Worm (Caenorhabditis elegans) whole organism, L4 larva: Measurements from ENCODE around the gene smg-6.
"Not testable (repeated sequence)": the region's sequence is repeated elsewhere in the genome, so short reads cannot be mapped to it uniquely, and the experiment has no call there.

ENCODE experiments used
- F26F4.8 ChIP-seq: fragments of 200-800 bp; sonication (Bioruptor generic); conservative IDR thresholded peaks from 2 replicates; pipeline ENCODE4 v1.3.6; 2022; ENCODE audit warnings: missing genetic modification characterization, missing compliant biosample characterization
- F37D6.2 ChIP-seq: sonication (generic microtip); optimal IDR thresholded peaks from 2 replicates; lab custom pipeline; 2016; ENCODE audit warnings: mild to moderate bottlenecking, missing genetic modification characterization, missing compliant biosample characterization
- F44E2.7 ChIP-seq: fragments of 200-800 bp; sonication (Bioruptor generic); IDR thresholded peaks from 2 replicates; pipeline ENCODE4 v2.1.2; 2022; ENCODE audit warnings: missing genetic modification characterization, missing compliant biosample characterization
- T26A8.4 ChIP-seq: fragments of 200-800 bp; sonication (Bioruptor generic); IDR thresholded peaks from 2 replicates; pipeline ENCODE4 v1.3.6; 2022; ENCODE audit warnings: missing genetic modification characterization, missing compliant biosample characterization
- Y105C5A.15 ChIP-seq: fragments of 200-800 bp; sonication (Bioruptor generic); IDR thresholded peaks from 2 replicates; pipeline ENCODE4 v1.3.6; 2022; ENCODE audit warnings: missing genetic modification characterization, missing compliant biosample characterization
- Y75B8A.6 ChIP-seq: fragments of 200-800 bp; sonication (Bioruptor generic); IDR thresholded peaks from 2 replicates; pipeline ENCODE4 v1.3.6; 2022; ENCODE audit warnings: missing genetic modification reagents, missing genetic modification characterization, missing compliant biosample characterization
- ZK337.2 ChIP-seq: fragments of 200-800 bp; sonication (Bioruptor generic); IDR thresholded peaks from 2 replicates; pipeline ENCODE4 v1.3.6; 2022; ENCODE audit warnings: missing genetic modification reagents, missing genetic modification characterization, missing compliant biosample characterization
- arid-1 ChIP-seq: fragments of 200-800 bp; sonication (Bioruptor generic); conservative IDR thresholded peaks from 2 replicates; pipeline ENCODE4 v1.3.6; 2022; ENCODE audit warnings: missing genetic modification reagents, missing genetic modification characterization, missing compliant biosample characterization
- ceh-28 ChIP-seq: fragments of 150-350 bp; optimal IDR thresholded peaks from 2 replicates; lab custom pipeline; 2014; ENCODE audit warnings: missing biosample characterization, missing genetic modification reagents, missing genetic modification characterization
- ceh-44 ChIP-seq: fragments of 200-800 bp; sonication (Bioruptor generic); IDR thresholded peaks from 2 replicates; pipeline ENCODE4 v1.3.6; 2022; ENCODE audit warnings: missing genetic modification reagents, missing genetic modification characterization, missing compliant biosample characterization
- ceh-62 ChIP-seq: sonication (generic microtip); optimal IDR thresholded peaks from 2 replicates; lab custom pipeline; 2017; ENCODE audit warnings: missing biosample characterization, missing genetic modification characterization
- daf-8 ChIP-seq: fragments of 200-800 bp; sonication (Bioruptor generic); IDR thresholded peaks from 2 replicates; pipeline ENCODE4 v1.3.6; 2022; ENCODE audit warnings: missing genetic modification characterization, missing compliant biosample characterization
- dmd-8 ChIP-seq: fragments of 200-800 bp; sonication (Bioruptor generic); IDR thresholded peaks from 2 replicates; pipeline ENCODE4 v1.3.6; 2022; ENCODE audit warnings: missing genetic modification characterization, missing compliant biosample characterization
- lim-7 ChIP-seq: fragments of 200-800 bp; sonication (Bioruptor generic); IDR thresholded peaks from 2 replicates; pipeline ENCODE4 v1.3.6; 2022; ENCODE audit warnings: missing genetic modification characterization, missing compliant biosample characterization
- madf-5 ChIP-seq, 2 experiments: fragments of 200-800 bp; sonication (Bioruptor generic); IDR thresholded peaks; 2 replicates each; pipeline ENCODE4 v1.3.6; 2022; ENCODE audit warnings: missing compliant biosample characterization in 2 of 2, missing genetic modification characterization in 2 of 2
- madf-9 ChIP-seq: fragments of 200-800 bp; sonication (Bioruptor generic); conservative IDR thresholded peaks from 2 replicates; pipeline ENCODE4 v1.3.6; 2022; ENCODE audit warnings: missing genetic modification reagents, missing genetic modification characterization, missing compliant biosample characterization
- mes-2 ChIP-seq: sonication (generic microtip); optimal IDR thresholded peaks from 2 replicates; lab custom pipeline; 2016; ENCODE audit warnings: missing genotype, mild to moderate bottlenecking, missing genetic modification characterization, missing compliant biosample characterization; ENCODE audit not compliant: poor library complexity, severe bottlenecking
- mxl-2 ChIP-seq: fragments of 200-800 bp; sonication (Bioruptor generic); conservative IDR thresholded peaks from 2 replicates; pipeline ENCODE4 v1.3.6; 2022; ENCODE audit warnings: missing genetic modification reagents, missing genetic modification characterization, missing compliant biosample characterization
- nhr-41 ChIP-seq: fragments of 200-800 bp; sonication (Bioruptor generic); IDR thresholded peaks from 2 replicates; pipeline ENCODE4 v1.3.6; 2022; ENCODE audit warnings: missing genetic modification reagents, missing genetic modification characterization, missing compliant biosample characterization
- pha-4 ChIP-seq, 2 experiments: fragments of 150-350 bp in 1 of 2; fragments of 200-800 bp in 1 of 2; sonication (Bioruptor generic) in 1 of 2; IDR thresholded peaks in 1 of 2; optimal IDR thresholded peaks in 1 of 2; 2 replicates each; pipeline versions ENCODE4 v1.3.6 to Lab custom; 2014 to 2022; ENCODE audit warnings: missing genetic modification characterization in 2 of 2, missing genetic modification reagents in 2 of 2, missing biosample characterization in 1 of 2, missing compliant biosample characterization in 1 of 2
- php-3 ChIP-seq: fragments of 200-800 bp; sonication (Bioruptor generic); IDR thresholded peaks from 2 replicates; pipeline ENCODE4 v1.3.6; 2022; ENCODE audit warnings: missing genetic modification reagents, missing genetic modification characterization, missing compliant biosample characterization
- set-16 ChIP-seq: fragments of 200-800 bp; sonication (Bioruptor generic); IDR thresholded peaks from 2 replicates; pipeline ENCODE4 v1.3.6; 2022; ENCODE audit warnings: missing genetic modification reagents, missing genetic modification characterization, missing compliant biosample characterization
- snpc-1.2 ChIP-seq: fragments of 200-800 bp; sonication (Bioruptor generic); IDR thresholded peaks from 2 replicates; pipeline ENCODE4 v1.3.6; 2022; ENCODE audit warnings: missing genetic modification reagents, missing genetic modification characterization, missing compliant biosample characterization
- tra-1 ChIP-seq: fragments of 200-800 bp; sonication (Bioruptor generic); IDR thresholded peaks from 2 replicates; pipeline ENCODE4 v1.3.6; 2022; ENCODE audit warnings: missing genetic modification reagents, missing genetic modification characterization, missing compliant biosample characterization
- vab-7 ChIP-seq: fragments of 200-800 bp; sonication (Bioruptor generic); IDR thresholded peaks from 2 replicates; pipeline ENCODE4 v1.3.6; 2022; ENCODE audit warnings: missing genetic modification reagents, missing genetic modification characterization, missing compliant biosample characterization
- zfp-2 ChIP-seq: sonication (generic microtip); optimal IDR thresholded peaks from 2 replicates; lab custom pipeline; 2016; ENCODE audit warnings: mild to moderate bottlenecking, missing genetic modification characterization, missing compliant biosample characterization

The smg-6 gene

DNA sequence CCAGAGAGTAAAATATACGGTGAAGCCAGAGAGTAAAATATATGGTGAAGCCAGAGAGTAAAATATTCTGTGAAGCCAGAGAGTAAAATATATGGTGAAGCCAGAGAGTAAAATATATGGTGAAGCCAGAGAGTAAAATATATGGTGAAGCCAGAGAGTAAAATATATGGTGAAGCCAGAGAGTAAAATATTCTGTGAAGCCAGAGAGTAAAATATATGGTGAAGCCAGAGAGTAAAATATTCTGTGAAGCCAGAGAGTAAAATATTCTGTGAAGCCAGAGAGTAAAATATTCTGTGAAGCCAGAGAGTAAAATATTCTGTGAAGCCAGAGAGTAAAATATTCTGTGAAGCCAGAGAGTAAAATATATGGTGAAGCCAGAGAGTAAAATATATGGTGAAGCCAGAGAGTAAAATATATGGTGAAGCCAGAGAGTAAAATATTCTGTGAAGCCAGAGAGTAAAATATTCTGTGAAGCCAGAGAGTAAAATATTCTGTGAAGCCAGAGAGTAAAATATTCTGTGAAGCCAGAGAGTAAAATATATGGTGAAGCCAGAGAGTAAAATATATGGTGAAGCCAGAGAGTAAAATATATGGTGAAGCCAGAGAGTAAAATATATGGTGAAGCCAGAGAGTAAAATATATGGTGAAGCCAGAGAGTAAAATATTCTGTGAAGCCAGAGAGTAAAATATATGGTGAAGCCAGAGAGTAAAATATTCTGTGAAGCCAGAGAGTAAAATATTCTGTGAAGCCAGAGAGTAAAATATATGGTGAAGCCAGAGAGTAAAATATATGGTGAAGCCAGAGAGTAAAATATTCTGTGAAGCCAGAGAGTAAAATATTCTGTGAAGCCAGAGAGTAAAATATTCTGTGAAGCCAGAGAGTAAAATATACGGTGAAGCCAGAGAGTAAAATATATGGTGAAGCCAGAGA, 23.9 kb downstream of the smg-6 start:
- TF ChIP-seq ZK337.2 (0 out of 2 replicates have a peak, but pooled peaks have one; percentile 39), Y75B8A.6 (GFP tag; lab: Robert Waterston, UW) (peak; percentile 98), nhr-41 (GFP tag; lab: Robert Waterston, UW) (0 out of 2 replicates have a peak, but pooled peaks have one; percentile 18), snpc-1.2 (GFP tag; lab: Robert Waterston, UW) (peak; percentile 72), F26F4.8 (GFP tag; lab: Robert Waterston, UW) (peak; percentile 74), F44E2.7 (0 out of 2 replicates have a peak, but pooled peaks have one; percentile 36), madf-5 (GFP tag; IDR thresholded peaks at IDR 0.05; lab: Robert Waterston, UW) (peak; percentile 70 to 98; a peak in 3 of 4 replicates), set-16 (GFP tag; lab: Robert Waterston, UW) (peak; percentile 49; the same call in 1 of the 2 replicates), Y105C5A.15 (peak; percentile 96), tra-1 (GFP tag; lab: Robert Waterston, UW) (peak; percentile 80), php-3 (GFP tag; lab: Robert Waterston, UW) (0 out of 2 replicates have a peak, but pooled peaks have one; percentile 16), madf-9 (peak; percentile 83), mxl-2 (peak; percentile 74; the same call in 1 of the 2 replicates), dmd-8 (peak; percentile 95), lim-7 (GFP tag; lab: Robert Waterston, UW) (peak; percentile 91), T26A8.4 (GFP tag; lab: Robert Waterston, UW) (peak; percentile 37; the same call in 1 of the 2 replicates)

DNA sequence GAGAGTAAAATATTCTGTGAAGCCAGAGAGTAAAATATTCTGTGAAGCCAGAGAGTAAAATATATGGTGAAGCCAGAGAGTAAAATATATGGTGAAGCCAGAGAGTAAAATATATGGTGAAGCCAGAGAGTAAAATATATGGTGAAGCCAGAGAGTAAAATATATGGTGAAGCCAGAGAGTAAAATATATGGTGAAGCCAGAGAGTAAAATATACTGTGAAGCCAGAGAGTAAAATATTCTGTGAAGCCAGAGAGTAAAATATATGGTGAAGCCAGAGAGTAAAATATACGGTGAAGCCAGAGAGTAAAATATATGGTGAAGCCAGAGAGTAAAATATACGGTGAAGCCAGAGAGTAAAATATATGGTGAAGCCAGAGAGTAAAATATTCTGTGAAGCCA, 25.6 kb downstream of the smg-6 start:
- TF ChIP-seq mxl-2 = peak; percentile 71
- TF ChIP-seq tra-1 (GFP tag; lab: Robert Waterston, UW) = peak; percentile 83
- peak; percentile 69; the same call in 1 of the 2 replicates for TF ChIP-seq pha-4 (GFP tag; IDR thresholded peaks at IDR 0.05; lab: Robert Waterston, UW)
- TF ChIP-seq pha-4 (tag; optimal IDR thresholded peaks at IDR 0.05; lab: Kevin White, UChicago) = not testable (repeated sequence)
- 0 out of 2 replicates have a peak, but pooled peaks have one; percentile 29 for TF ChIP-seq arid-1 (GFP tag; lab: Robert Waterston, UW)
- peak; percentile 74 for TF ChIP-seq madf-9
- peak in 1 of 2 experiments; percentile 98; a peak in 2 of 4 replicates for TF ChIP-seq madf-5 (GFP tag; IDR thresholded peaks at IDR 0.05; lab: Robert Waterston, UW)
- TF ChIP-seq snpc-1.2 (GFP tag; lab: Robert Waterston, UW) = peak; percentile 69
- peak; percentile 96 for TF ChIP-seq dmd-8
- peak; percentile 94; the same call in 1 of the 2 replicates for TF ChIP-seq Y75B8A.6 (GFP tag; lab: Robert Waterston, UW)
- 0 out of 2 replicates have a peak, but pooled peaks have one; percentile 20 for TF ChIP-seq vab-7 (GFP tag; lab: Robert Waterston, UW)
- TF ChIP-seq F26F4.8 (GFP tag; lab: Robert Waterston, UW) = peak; percentile 84
- peak; percentile 45 for TF ChIP-seq set-16 (GFP tag; lab: Robert Waterston, UW)
- TF ChIP-seq Y105C5A.15 = peak; percentile 87
- peak; percentile 94 for TF ChIP-seq lim-7 (GFP tag; lab: Robert Waterston, UW)
- TF ChIP-seq F44E2.7 = 0 out of 2 replicates have a peak, but pooled peaks have one; percentile 75
- TF ChIP-seq php-3 (GFP tag; lab: Robert Waterston, UW) = peak; percentile 34; the same call in 1 of the 2 replicates

DNA sequence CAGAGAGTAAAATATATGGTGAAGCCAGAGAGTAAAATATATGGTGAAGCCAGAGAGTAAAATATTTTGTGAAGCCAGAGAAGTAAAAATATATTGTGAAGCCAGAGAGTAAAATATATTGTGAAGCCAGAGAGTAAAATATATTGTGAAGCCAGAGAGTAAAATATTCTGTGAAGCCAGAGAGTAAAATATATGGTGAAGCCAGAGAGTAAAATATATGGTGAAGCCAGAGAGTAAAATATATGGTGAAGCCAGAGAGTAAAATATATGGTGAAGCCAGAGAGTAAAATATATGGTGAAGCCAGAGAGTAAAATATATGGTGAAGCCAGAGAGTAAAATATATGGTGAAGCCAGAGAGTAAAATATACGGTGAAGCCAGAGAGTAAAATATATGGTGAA, 26.4 kb downstream of the smg-6 start:
- TF ChIP-seq set-16 (GFP tag; lab: Robert Waterston, UW) = 0 out of 2 replicates have a peak, but pooled peaks have one; percentile 5

DNA sequence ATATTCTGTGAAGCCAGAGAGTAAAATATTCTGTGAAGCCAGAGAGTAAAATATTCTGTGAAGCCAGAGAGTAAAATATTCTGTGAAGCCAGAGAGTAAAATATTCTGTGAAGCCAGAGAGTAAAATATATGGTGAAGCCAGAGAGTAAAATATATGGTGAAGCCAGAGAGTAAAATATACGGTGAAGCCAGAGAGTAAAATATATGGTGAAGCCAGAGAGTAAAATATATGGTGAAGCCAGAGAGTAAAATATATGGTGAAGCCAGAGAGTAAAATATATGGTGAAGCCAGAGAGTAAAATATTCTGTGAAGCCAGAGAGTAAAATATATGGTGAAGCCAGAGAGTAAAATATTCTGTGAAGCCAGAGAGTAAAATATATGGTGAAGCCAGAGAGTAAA, 27.0 kb downstream of the smg-6 start:
- TF ChIP-seq lim-7 (GFP tag; lab: Robert Waterston, UW) = 0 out of 2 replicates have a peak, but pooled peaks have one; percentile 15

- TF ChIP-seq snpc-1.2 (GFP tag; lab: Robert Waterston, UW) = 0 out of 2 replicates have a peak, but pooled peaks have one; percentile 48
Observed at ce11 chrIII:2501377-2502019, 27.8 kb downstream of the smg-6 start.

ce11 chrIII:2506463-2506862, 32.8 kb downstream of the smg-6 start:
- TF ChIP-seq ceh-44 (GFP tag; lab: Robert Waterston, UW) (no peak), nhr-41 (GFP tag; lab: Robert Waterston, UW) (no peak), Y105C5A.15 (no peak), mes-2 (tag; lab: Kevin White, UChicago) (no peak), ceh-62 (no peak), ceh-28 (tag; lab: Kevin White, UChicago) (no peak), F37D6.2 (tag; lab: Kevin White, UChicago) (no peak), dmd-8 (no peak), daf-8 (no peak), tra-1 (GFP tag; lab: Robert Waterston, UW) (no peak), zfp-2 (tag; lab: Kevin White, UChicago) (no peak)
